Fruit fly (Drosophila melanogaster) S2 (cell line): ENCODE data around the gene CG17239.

Experiments used
- CG8478 ChIP-seq: fragments of >200 bp; optimal IDR thresholded peaks from 2 replicates; lab custom pipeline; 2018
- CTCF ChIP-seq, 2 experiments: fragments of >200 bp; optimal IDR thresholded peaks; 2 replicates each; lab custom pipeline; 2018

dm6 chr2L:2227316-2227715 lies 24.8 kb downstream of the CG17239 start:
- TF ChIP-seq CG8478 (no peak), CTCF (optimal IDR thresholded peaks at IDR 0.05; lab: Kevin White, UChicago) (no peak)
